Worm (Caenorhabditis elegans): ENCODE data around the gene prx-19.
A peak's percentile ranks its signal among the peaks of the same experiment; 100 is the strongest.

Gene prx-19

ce11 chrIII:8782744-8783143, 26.4 kb downstream of the prx-19 start:
- TF ChIP-seq crh-2 (tag; optimal IDR thresholded peaks at IDR 0.05) (peak; percentile 67), nhr-11 (tag; optimal IDR thresholded peaks at IDR 0.05) (no peak), nhr-12 (tag; optimal IDR thresholded peaks at IDR 0.05) (no peak), skn-1 (tag; optimal IDR thresholded peaks at IDR 0.05) (peak; percentile 7), ceh-16 (tag; optimal IDR thresholded peaks at IDR 0.05) (no peak), lsy-2 (tag; optimal IDR thresholded peaks at IDR 0.05) (peak in 1 of 2 experiments; percentile 4), F13H6.1 (tag; optimal IDR thresholded peaks at IDR 0.05) (peak; percentile 10), nhr-25 (tag; optimal IDR thresholded peaks at IDR 0.05) (peak; percentile 51), fos-1 (tag; optimal IDR thresholded peaks at IDR 0.05) (peak; percentile 60), mdl-1 (tag; optimal IDR thresholded peaks at IDR 0.05) (no peak), nhr-129 (tag; optimal IDR thresholded peaks at IDR 0.05) (peak; percentile 47), sma-9 (GFP tag; optimal IDR thresholded peaks at IDR 0.05) (peak; percentile 67), sma-9 (tag; optimal IDR thresholded peaks at IDR 0.05) (no peak)

- peak in 1 of 2 experiments; percentile 15 for TF ChIP-seq mdl-1 (tag; optimal IDR thresholded peaks at IDR 0.05)
- TF ChIP-seq lsy-2 (tag; optimal IDR thresholded peaks at IDR 0.05): peak in 1 of 2 experiments; percentile 31
- TF ChIP-seq aly-2 (tag; optimal IDR thresholded peaks at IDR 0.05): no peak
- TF ChIP-seq ztf-1 (GFP tag; conservative IDR thresholded peaks at IDR 0.05): no peak
- TF ChIP-seq snpc-4 (tag; optimal IDR thresholded peaks at IDR 0.05): no peak
- TF ChIP-seq nhr-12 (tag; optimal IDR thresholded peaks at IDR 0.05): no peak
- no peak for TF ChIP-seq lin-13 (GFP tag; optimal IDR thresholded peaks at IDR 0.05)
- TF ChIP-seq F13H6.1 (tag; optimal IDR thresholded peaks at IDR 0.05): peak; percentile 38
- TF ChIP-seq sma-3 (GFP tag; optimal IDR thresholded peaks at IDR 0.05): no peak
- peak; percentile 22 for TF ChIP-seq C34F6.9 (tag; optimal IDR thresholded peaks at IDR 0.05)
- TF ChIP-seq egl-27 (tag; optimal IDR thresholded peaks at IDR 0.05): no peak
- peak; percentile 9 for TF ChIP-seq unc-55 (GFP tag; optimal IDR thresholded peaks at IDR 0.05)
- no peak for TF ChIP-seq nhr-77 (tag; optimal IDR thresholded peaks at IDR 0.05)
- TF ChIP-seq peb-1 (tag; optimal IDR thresholded peaks at IDR 0.05): no peak
- no peak for TF ChIP-seq alr-1 (tag; optimal IDR thresholded peaks at IDR 0.05)
- no peak for TF ChIP-seq ceh-16 (tag; optimal IDR thresholded peaks at IDR 0.05)
- no peak for TF ChIP-seq lin-11 (tag; optimal IDR thresholded peaks at IDR 0.05)
- TF ChIP-seq nhr-129 (tag; optimal IDR thresholded peaks at IDR 0.05): peak; percentile 36
- no peak for TF ChIP-seq elt-3 (tag; optimal IDR thresholded peaks at IDR 0.05)
These were observed 27.0 kb downstream of the prx-19 start for ce11 chrIII:8782080-8782479.

ce11 chrIII:8780473-8780872, 28.6 kb downstream of the prx-19 start:
- no peak for TF ChIP-seq ceh-16 (tag; optimal IDR thresholded peaks at IDR 0.05)
- peak; percentile 40 for TF ChIP-seq lin-13 (GFP tag; optimal IDR thresholded peaks at IDR 0.05)
- no peak for TF ChIP-seq lin-39 (tag; optimal IDR thresholded peaks at IDR 0.05)
- peak; percentile 92 for TF ChIP-seq nhr-21 (tag; optimal IDR thresholded peaks at IDR 0.05)
- TF ChIP-seq R02D3.7 (tag; optimal IDR thresholded peaks at IDR 0.05): no peak
- no peak for TF ChIP-seq nhr-10 (tag; optimal IDR thresholded peaks at IDR 0.05)
- TF ChIP-seq ztf-4 (tag; optimal IDR thresholded peaks at IDR 0.05): peak; percentile 3
- no peak for TF ChIP-seq nhr-11 (tag; optimal IDR thresholded peaks at IDR 0.05)
- TF ChIP-seq ceh-82 (tag; optimal IDR thresholded peaks at IDR 0.05): no peak
- TF ChIP-seq aly-2 (tag; optimal IDR thresholded peaks at IDR 0.05): no peak
- no peak for TF ChIP-seq Y55F3AM.14 (GFP tag; optimal IDR thresholded peaks at IDR 0.05)
- peak; percentile 44 for TF ChIP-seq C34F6.9 (tag; optimal IDR thresholded peaks at IDR 0.05)
- TF ChIP-seq nhr-129 (tag; optimal IDR thresholded peaks at IDR 0.05): peak; percentile 37
- peak; percentile 14 for TF ChIP-seq nhr-6 (tag; optimal IDR thresholded peaks at IDR 0.05)
- TF ChIP-seq F13H6.1 (tag; optimal IDR thresholded peaks at IDR 0.05): peak; percentile 29
- peak; percentile 73 for TF ChIP-seq sma-9 (GFP tag; optimal IDR thresholded peaks at IDR 0.05)
- TF ChIP-seq sma-9 (tag; optimal IDR thresholded peaks at IDR 0.05): no peak
- peak; percentile 79 for TF ChIP-seq fos-1 (tag; optimal IDR thresholded peaks at IDR 0.05)
- TF ChIP-seq lsy-2 (tag; optimal IDR thresholded peaks at IDR 0.05): peak in 1 of 2 experiments; percentile 62
- no peak for TF ChIP-seq alr-1 (tag; optimal IDR thresholded peaks at IDR 0.05)
- TF ChIP-seq elt-1 (tag; optimal IDR thresholded peaks at IDR 0.05): no peak
- peak; percentile 47 for TF ChIP-seq sem-4 (tag; optimal IDR thresholded peaks at IDR 0.05)
- TF ChIP-seq unc-55 (GFP tag; optimal IDR thresholded peaks at IDR 0.05): peak; percentile 39
- peak; percentile 73 for TF ChIP-seq crh-2 (tag; optimal IDR thresholded peaks at IDR 0.05)
- TF ChIP-seq skn-1 (tag; optimal IDR thresholded peaks at IDR 0.05): no peak
- no peak for TF ChIP-seq nhr-23 (tag; optimal IDR thresholded peaks at IDR 0.05)
- no peak for TF ChIP-seq ama-1 (optimal IDR thresholded peaks at IDR 0.05)
- TF ChIP-seq nhr-77 (tag; optimal IDR thresholded peaks at IDR 0.05): no peak
- no peak for TF ChIP-seq ztf-11 (tag; optimal IDR thresholded peaks at IDR 0.05)
- no peak for TF ChIP-seq unc-39 (tag; optimal IDR thresholded peaks at IDR 0.05)
- no peak for TF ChIP-seq unc-62 (GFP tag; optimal IDR thresholded peaks at IDR 0.05)
- TF ChIP-seq lin-11 (tag; optimal IDR thresholded peaks at IDR 0.05): no peak
- TF ChIP-seq egl-27 (tag; optimal IDR thresholded peaks at IDR 0.05): peak; percentile 56
- TF ChIP-seq zag-1 (tag; optimal IDR thresholded peaks at IDR 0.05): no peak
- no peak for TF ChIP-seq ZK546.5 (tag; optimal IDR thresholded peaks at IDR 0.05)
- peak; percentile 91 for TF ChIP-seq sma-3 (GFP tag; optimal IDR thresholded peaks at IDR 0.05)
- peak; percentile 43 to 81 for TF ChIP-seq mdl-1 (tag; optimal IDR thresholded peaks at IDR 0.05)
- peak; percentile 95 for TF ChIP-seq nhr-25 (tag; optimal IDR thresholded peaks at IDR 0.05)
- TF ChIP-seq snpc-4 (tag; optimal IDR thresholded peaks at IDR 0.05): no peak
- TF ChIP-seq blmp-1 (tag; optimal IDR thresholded peaks at IDR 0.05; ENCODE audit: insufficient read depth): peak; percentile 83
- TF ChIP-seq dmd-4 (tag; optimal IDR thresholded peaks at IDR 0.05): no peak
- no peak for TF ChIP-seq nhr-237 (tag; optimal IDR thresholded peaks at IDR 0.05)
- TF ChIP-seq ztf-1 (GFP tag; conservative IDR thresholded peaks at IDR 0.05): no peak
- TF ChIP-seq mab-5 (tag; optimal IDR thresholded peaks at IDR 0.05): no peak

Measured in whole organism, L2 larva.